Worm (Caenorhabditis elegans) whole organism, L2 larva: ENCODE data around the gene C35D10.6.

Experiments used
- C34F6.9 ChIP-seq: fragments of 150-350 bp; optimal IDR thresholded peaks from 2 replicates; lab custom pipeline; 2014; ENCODE audit warnings: missing biosample characterization, missing genetic modification characterization
- R02D3.7 ChIP-seq: fragments of 150-350 bp; optimal IDR thresholded peaks from 2 replicates; lab custom pipeline; 2014; ENCODE audit warnings: missing biosample characterization, missing genetic modification characterization
- ceh-16 ChIP-seq: fragments of 150-350 bp; optimal IDR thresholded peaks from 2 replicates; lab custom pipeline; 2014; ENCODE audit warnings: missing biosample characterization, missing genetic modification characterization
- elt-1 ChIP-seq: fragments of 150-350 bp; optimal IDR thresholded peaks from 2 replicates; lab custom pipeline; 2014; ENCODE audit warnings: missing biosample characterization, missing genetic modification characterization
- fos-1 ChIP-seq: fragments of 150-350 bp; optimal IDR thresholded peaks from 2 replicates; lab custom pipeline; 2014; ENCODE audit warnings: missing biosample characterization, missing genetic modification characterization
- unc-62 ChIP-seq: fragments of 150-350 bp; optimal IDR thresholded peaks from 2 replicates; lab custom pipeline; 2014; ENCODE audit warnings: missing biosample characterization, missing genetic modification reagents, missing genetic modification characterization

- TF ChIP-seq R02D3.7 (tag; lab: Kevin White, UChicago) = no peak
- TF ChIP-seq elt-1 (tag; lab: Kevin White, UChicago) = no peak
- no peak for TF ChIP-seq unc-62
- TF ChIP-seq ceh-16 (tag; lab: Kevin White, UChicago) = no peak
- no peak for TF ChIP-seq C34F6.9
- TF ChIP-seq fos-1 = no peak
Measured at ce11 chrIII:4811195-4811594, 47.9 kb upstream of the C35D10.6 start, which contains the start of gene C38D4.7.
